Worm (Caenorhabditis elegans): ENCODE measurements around the gene C25F6.6.

Gene C25F6.6

ce11 chrX:5447381-5447780 is 3.2 kb downstream of the C25F6.6 start:
- TF ChIP-seq ceh-16 (tag; optimal IDR thresholded peaks at IDR 0.05) (no peak), sma-9 (GFP tag; optimal IDR thresholded peaks at IDR 0.05) (no peak), sma-9 (tag; optimal IDR thresholded peaks at IDR 0.05) (no peak), blmp-1 (tag; optimal IDR thresholded peaks at IDR 0.05; ENCODE audit: insufficient read depth) (no peak), ztf-1 (GFP tag; conservative IDR thresholded peaks at IDR 0.05) (no peak)

- no peak for TF ChIP-seq nhr-129 (tag; optimal IDR thresholded peaks at IDR 0.05)
- no peak for TF ChIP-seq blmp-1 (tag; optimal IDR thresholded peaks at IDR 0.05; ENCODE audit: insufficient read depth)
- TF ChIP-seq R02D3.7 (tag; optimal IDR thresholded peaks at IDR 0.05) = no peak
- TF ChIP-seq nhr-6 (tag; optimal IDR thresholded peaks at IDR 0.05) = no peak
- TF ChIP-seq nhr-77 (tag; optimal IDR thresholded peaks at IDR 0.05) = no peak
- TF ChIP-seq unc-55 (GFP tag; optimal IDR thresholded peaks at IDR 0.05) = no peak
- no peak for TF ChIP-seq nhr-237 (tag; optimal IDR thresholded peaks at IDR 0.05)
- no peak for TF ChIP-seq nhr-10 (tag; optimal IDR thresholded peaks at IDR 0.05)
- TF ChIP-seq lsy-2 (tag; optimal IDR thresholded peaks at IDR 0.05) = no peak
- no peak for TF ChIP-seq crh-2 (tag; optimal IDR thresholded peaks at IDR 0.05)
- no peak for TF ChIP-seq ama-1 (optimal IDR thresholded peaks at IDR 0.05)
- no peak for TF ChIP-seq lin-39 (tag; optimal IDR thresholded peaks at IDR 0.05)
- TF ChIP-seq nhr-25 (tag; optimal IDR thresholded peaks at IDR 0.05) = no peak
- no peak for TF ChIP-seq ceh-82 (tag; optimal IDR thresholded peaks at IDR 0.05)
- TF ChIP-seq nhr-12 (tag; optimal IDR thresholded peaks at IDR 0.05) = no peak
- TF ChIP-seq aly-2 (tag; optimal IDR thresholded peaks at IDR 0.05) = no peak
- TF ChIP-seq mbf-1 (tag; optimal IDR thresholded peaks at IDR 0.05) = no peak
Observed at ce11 chrX:5444863-5445262, 5.8 kb downstream of the C25F6.6 start, which contains the start of gene itm-2. TSS of gene itm-2 (plus strand) at chrX:5445163.

ce11 chrX:5433912-5434311 is 16.7 kb downstream of the C25F6.6 start:
- TF ChIP-seq elt-3 (tag; optimal IDR thresholded peaks at IDR 0.05) (no peak), C34F6.9 (tag; optimal IDR thresholded peaks at IDR 0.05) (no peak), aly-2 (tag; optimal IDR thresholded peaks at IDR 0.05) (no peak), nhr-6 (tag; optimal IDR thresholded peaks at IDR 0.05) (no peak)

ce11 chrX:5429335-5429734 is 21.3 kb downstream of the C25F6.6 start:
- TF ChIP-seq elt-3 (tag; optimal IDR thresholded peaks at IDR 0.05) = no peak
- peak; percentile 98 for TF ChIP-seq sem-4 (tag; optimal IDR thresholded peaks at IDR 0.05)
- peak; percentile 96 for TF ChIP-seq nhr-77 (tag; optimal IDR thresholded peaks at IDR 0.05)
- peak; percentile 97 for TF ChIP-seq sma-9 (GFP tag; optimal IDR thresholded peaks at IDR 0.05)
- no peak for TF ChIP-seq sma-9 (tag; optimal IDR thresholded peaks at IDR 0.05)
- peak; percentile 93 to 95 for TF ChIP-seq lsy-2 (tag; optimal IDR thresholded peaks at IDR 0.05)
- TF ChIP-seq nhr-6 (tag; optimal IDR thresholded peaks at IDR 0.05) = peak; percentile 98
- peak; percentile 94 for TF ChIP-seq ztf-4 (tag; optimal IDR thresholded peaks at IDR 0.05)
- peak; percentile 96 for TF ChIP-seq lin-13 (GFP tag; optimal IDR thresholded peaks at IDR 0.05)
- TF ChIP-seq elt-1 (tag; optimal IDR thresholded peaks at IDR 0.05) = no peak
- peak; percentile 98 for TF ChIP-seq lin-11 (tag; optimal IDR thresholded peaks at IDR 0.05)
- TF ChIP-seq mab-5 (tag; optimal IDR thresholded peaks at IDR 0.05) = peak; percentile 96
- peak; percentile 86 for TF ChIP-seq blmp-1 (tag; optimal IDR thresholded peaks at IDR 0.05; ENCODE audit: insufficient read depth)
- TF ChIP-seq mbf-1 (tag; optimal IDR thresholded peaks at IDR 0.05) = peak; percentile 68
- peak; percentile 99 for TF ChIP-seq unc-55 (GFP tag; optimal IDR thresholded peaks at IDR 0.05)
- TF ChIP-seq fos-1 (tag; optimal IDR thresholded peaks at IDR 0.05) = peak; percentile 98
- TF ChIP-seq nhr-10 (tag; optimal IDR thresholded peaks at IDR 0.05) = peak; percentile 96
- peak; percentile 99 for TF ChIP-seq nhr-21 (tag; optimal IDR thresholded peaks at IDR 0.05)
- TF ChIP-seq F13H6.1 (tag; optimal IDR thresholded peaks at IDR 0.05) = peak; percentile 99
- TF ChIP-seq nhr-25 (tag; optimal IDR thresholded peaks at IDR 0.05) = peak; percentile 98
- TF ChIP-seq unc-39 (tag; optimal IDR thresholded peaks at IDR 0.05) = peak; percentile 93
- TF ChIP-seq nhr-23 (tag; optimal IDR thresholded peaks at IDR 0.05) = no peak
- TF ChIP-seq ceh-82 (tag; optimal IDR thresholded peaks at IDR 0.05) = peak; percentile 94
- TF ChIP-seq nhr-129 (tag; optimal IDR thresholded peaks at IDR 0.05) = peak; percentile 100
- peak; percentile 58 for TF ChIP-seq nhr-12 (tag; optimal IDR thresholded peaks at IDR 0.05)
- peak; percentile 95 for TF ChIP-seq lin-39 (tag; optimal IDR thresholded peaks at IDR 0.05)
- TF ChIP-seq ztf-1 (GFP tag; conservative IDR thresholded peaks at IDR 0.05) = no peak
- peak; percentile 93 for TF ChIP-seq nhr-237 (tag; optimal IDR thresholded peaks at IDR 0.05)
- TF ChIP-seq zag-1 (tag; optimal IDR thresholded peaks at IDR 0.05) = peak; percentile 96
- TF ChIP-seq ceh-16 (tag; optimal IDR thresholded peaks at IDR 0.05) = peak; percentile 99
- peak; percentile 73 for TF ChIP-seq dmd-4 (tag; optimal IDR thresholded peaks at IDR 0.05)
- TF ChIP-seq aly-2 (tag; optimal IDR thresholded peaks at IDR 0.05) = peak; percentile 95
- TF ChIP-seq unc-62 (GFP tag; optimal IDR thresholded peaks at IDR 0.05) = peak; percentile 84
- TF ChIP-seq ztf-11 (tag; optimal IDR thresholded peaks at IDR 0.05) = peak; percentile 51
- TF ChIP-seq mdl-1 (tag; optimal IDR thresholded peaks at IDR 0.05) = peak in 1 of 2 experiments; percentile 89
- TF ChIP-seq sma-3 (GFP tag; optimal IDR thresholded peaks at IDR 0.05) = peak; percentile 99
- TF ChIP-seq egl-27 (tag; optimal IDR thresholded peaks at IDR 0.05) = peak; percentile 90
- peak; percentile 69 for TF ChIP-seq ZK546.5 (tag; optimal IDR thresholded peaks at IDR 0.05)
- peak; percentile 99 for TF ChIP-seq crh-2 (tag; optimal IDR thresholded peaks at IDR 0.05)
- peak; percentile 76 for TF ChIP-seq nhr-11 (tag; optimal IDR thresholded peaks at IDR 0.05)
- TF ChIP-seq Y55F3AM.14 (GFP tag; optimal IDR thresholded peaks at IDR 0.05) = peak; percentile 89
- peak; percentile 74 for TF ChIP-seq R02D3.7 (tag; optimal IDR thresholded peaks at IDR 0.05)
- TF ChIP-seq skn-1 (tag; optimal IDR thresholded peaks at IDR 0.05) = peak; percentile 66

Data from whole organism, L2 larva.